Fruit fly (Drosophila melanogaster) whole organism, embryonic: Measurements from ENCODE around the gene CG16904.

Experiments used
- Bdp1 ChIP-seq: fragments of 200-800 bp; sonication (Bioruptor generic); optimal IDR thresholded peaks from 3 replicates; lab custom pipeline; 2016; ENCODE audit warnings: missing biosample characterization, missing genetic modification characterization
- CG14014 ChIP-seq: fragments of 200-800 bp; sonication (Bioruptor generic); IDR thresholded peaks from 2 replicates; pipeline ENCODE4 v1.3.6; 2022; ENCODE audit warnings: missing biosample characterization, missing genetic modification characterization
- CG14667 ChIP-seq: fragments of 200-800 bp; sonication (Bioruptor generic); IDR thresholded peaks from 2 replicates; pipeline ENCODE4 v1.3.6; 2022; ENCODE audit warnings: missing biosample characterization, missing genetic modification characterization
- CG15514 ChIP-seq: fragments of 200-800 bp; sonication (Bioruptor generic); optimal IDR thresholded peaks from 3 replicates; lab custom pipeline; 2017; ENCODE audit warnings: missing biosample characterization, missing genetic modification characterization, mild to moderate bottlenecking, moderate library complexity, missing genetic modification reagents
- CG16779 ChIP-seq: fragments of 200-800 bp; sonication (Bioruptor generic); IDR thresholded peaks from 2 replicates; pipeline ENCODE4 v1.3.6; 2022; ENCODE audit warnings: missing biosample characterization, missing genetic modification characterization
- CG16813 ChIP-seq: fragments of 200-800 bp; sonication (Bioruptor generic); IDR thresholded peaks from 3 replicates; pipeline ENCODE4 v1.3.6; 2022; ENCODE audit warnings: missing biosample characterization, missing genetic modification characterization; ENCODE audit not compliant: partially characterized antibody
- CG16815 ChIP-seq: fragments of 200-800 bp; sonication (Bioruptor generic); optimal IDR thresholded peaks from 3 replicates; lab custom pipeline; 2017; ENCODE audit warnings: missing biosample characterization, mild to moderate bottlenecking, missing genetic modification characterization
- CG17328 ChIP-seq: fragments of 200-800 bp; sonication (Bioruptor generic); IDR thresholded peaks from 2 replicates; pipeline ENCODE4 v1.3.6; 2022; ENCODE audit warnings: missing biosample characterization, missing genetic modification characterization
- CG17359 ChIP-seq: fragments of 200-800 bp; sonication (Bioruptor generic); optimal IDR thresholded peaks from 3 replicates; lab custom pipeline; 2018; ENCODE audit warnings: missing biosample characterization, mild to moderate bottlenecking, missing genetic modification characterization, moderate library complexity
- CG17802 ChIP-seq: fragments of 200-800 bp; sonication (Bioruptor generic); optimal IDR thresholded peaks from 2 replicates; lab custom pipeline; 2018; ENCODE audit warnings: missing biosample characterization, mild to moderate bottlenecking, missing genetic modification characterization, moderate library complexity
- CG2712 ChIP-seq: fragments of 200-800 bp; optimal IDR thresholded peaks from 3 replicates; lab custom pipeline; 2019; ENCODE audit warnings: missing biosample characterization, mild to moderate bottlenecking, missing genetic modification characterization, moderate library complexity
- CG30431 ChIP-seq: fragments of 200-800 bp; sonication (Bioruptor generic); optimal IDR thresholded peaks from 2 replicates; lab custom pipeline; 2017; ENCODE audit warnings: missing biosample characterization, missing genetic modification characterization
- CG3163 ChIP-seq: fragments of 200-800 bp; sonication (Bioruptor generic); optimal IDR thresholded peaks from 3 replicates; lab custom pipeline; 2016; ENCODE audit warnings: missing biosample characterization, missing genetic modification characterization
- CG3838 ChIP-seq: fragments of 200-800 bp; sonication (Bioruptor generic); optimal IDR thresholded peaks from 3 replicates; lab custom pipeline; 2016; ENCODE audit warnings: missing biosample characterization, missing genetic modification characterization
- CG4424 ChIP-seq: fragments of 200-800 bp; sonication (Bioruptor generic); optimal IDR thresholded peaks from 3 replicates; lab custom pipeline; 2016; ENCODE audit warnings: missing biosample characterization, missing genetic modification characterization
- CG4617 ChIP-seq: fragments of 200-800 bp; sonication (Bioruptor generic); optimal IDR thresholded peaks from 3 replicates; lab custom pipeline; 2016; ENCODE audit warnings: missing biosample characterization, missing genetic modification characterization, borderline replicate concordance
- CG6254 ChIP-seq: fragments of 200-800 bp; sonication (Bioruptor generic); optimal IDR thresholded peaks from 3 replicates; lab custom pipeline; 2017; ENCODE audit warnings: mild to moderate bottlenecking, missing biosample characterization, missing genetic modification reagents, missing genetic modification characterization
- CG6654 ChIP-seq: fragments of 200-800 bp; sonication (Bioruptor generic); optimal IDR thresholded peaks from 2 replicates; lab custom pipeline; 2017; ENCODE audit warnings: missing biosample characterization, mild to moderate bottlenecking, missing genetic modification characterization
- CG6689 ChIP-seq: fragments of 200-800 bp; sonication (Bioruptor generic); IDR thresholded peaks from 2 replicates; pipeline ENCODE4 v1.3.6; 2022; ENCODE audit warnings: missing biosample characterization, missing genetic modification characterization
- CG6854 ChIP-seq: fragments of 200-800 bp; sonication (Bioruptor generic); optimal IDR thresholded peaks from 3 replicates; lab custom pipeline; 2017; ENCODE audit warnings: missing biosample characterization, mild to moderate bottlenecking, missing genetic modification characterization
- CG9215 ChIP-seq: fragments of 200-800 bp; sonication (Bioruptor generic); IDR thresholded peaks from 2 replicates; pipeline ENCODE4 v1.3.6; 2022; ENCODE audit warnings: missing biosample characterization, missing genetic modification characterization
- CG9609 ChIP-seq: fragments of 200-800 bp; sonication (Bioruptor generic); optimal IDR thresholded peaks from 3 replicates; lab custom pipeline; 2016; ENCODE audit warnings: missing biosample characterization, missing genetic modification characterization
- Chrac-16 ChIP-seq: fragments of 200-800 bp; sonication (Bioruptor generic); optimal IDR thresholded peaks from 3 replicates; lab custom pipeline; 2016; ENCODE audit warnings: missing biosample characterization, missing genetic modification characterization
- Dad ChIP-seq: fragments of 200-800 bp; sonication (Bioruptor generic); optimal IDR thresholded peaks from 3 replicates; lab custom pipeline; 2016; ENCODE audit warnings: missing biosample characterization, missing genetic modification characterization
- Dll ChIP-seq: fragments of 200-800 bp; sonication (Bioruptor generic); IDR thresholded peaks from 4 replicates; pipeline ENCODE4 v1.3.6; 2022; ENCODE audit warnings: missing biosample characterization, missing genetic modification characterization; ENCODE audit not compliant: partially characterized antibody
- Hand ChIP-seq: fragments of 200-800 bp; sonication (Bioruptor generic); optimal IDR thresholded peaks from 2 replicates; lab custom pipeline; 2017; ENCODE audit warnings: mild to moderate bottlenecking, missing biosample characterization, missing genetic modification reagents, missing genetic modification characterization
- Hmx ChIP-seq: fragments of 200-800 bp; sonication (Bioruptor generic); optimal IDR thresholded peaks from 2 replicates; lab custom pipeline; 2016; ENCODE audit warnings: missing biosample characterization, missing genetic modification characterization
- Hr39 ChIP-seq: fragments of >200 bp; optimal IDR thresholded peaks from 2 replicates; lab custom pipeline; 2017
- NC2β ChIP-seq: fragments of 200-800 bp; sonication (Bioruptor generic); optimal IDR thresholded peaks from 2 replicates; lab custom pipeline; 2016; ENCODE audit warnings: missing biosample characterization, missing genetic modification characterization
- Oaz ChIP-seq: fragments of 200-800 bp; sonication (Bioruptor generic); IDR thresholded peaks from 2 replicates; pipeline ENCODE4 v1.3.6; 2022; ENCODE audit warnings: missing biosample characterization, missing genetic modification characterization
- Ravus ChIP-seq: fragments of 200-800 bp; sonication (Bioruptor generic); IDR thresholded peaks from 2 replicates; pipeline ENCODE4 v1.3.6; 2022; ENCODE audit warnings: missing biosample characterization, missing genetic modification characterization
- Xbp1 ChIP-seq: fragments of 200-800 bp; sonication (Bioruptor generic); optimal IDR thresholded peaks from 3 replicates; lab custom pipeline; 2016; ENCODE audit warnings: missing biosample characterization, mild to moderate bottlenecking, missing genetic modification characterization
- az2 ChIP-seq: fragments of 200-800 bp; sonication (Bioruptor generic); optimal IDR thresholded peaks from 3 replicates; lab custom pipeline; 2016; ENCODE audit warnings: missing biosample characterization, missing genetic modification characterization
- cato ChIP-seq: fragments of 200-800 bp; sonication (Bioruptor generic); optimal IDR thresholded peaks from 2 replicates; lab custom pipeline; 2016; ENCODE audit warnings: missing biosample characterization, missing genetic modification characterization, borderline replicate concordance
- chn ChIP-seq: fragments of 200-800 bp; sonication (Bioruptor generic); optimal IDR thresholded peaks from 2 replicates; lab custom pipeline; 2016; ENCODE audit warnings: missing biosample characterization, missing genetic modification characterization
- ci ChIP-seq: fragments of 200-800 bp; sonication (Bioruptor generic); IDR thresholded peaks from 3 replicates; pipeline ENCODE4 v1.3.6; 2022; ENCODE audit warnings: missing biosample characterization, missing genetic modification characterization
- croc ChIP-seq: fragments of 200-800 bp; sonication (Bioruptor generic); conservative IDR thresholded peaks from 3 replicates; pipeline ENCODE4 v1.3.6; 2022; ENCODE audit warnings: missing biosample characterization, missing genetic modification characterization
- dm ChIP-seq: fragments of 200-800 bp; sonication (Bioruptor generic); optimal IDR thresholded peaks from 3 replicates; lab custom pipeline; 2016; ENCODE audit warnings: missing biosample characterization, missing genetic modification characterization
- fd102C ChIP-seq: fragments of 200-800 bp; sonication (Bioruptor generic); optimal IDR thresholded peaks from 2 replicates; lab custom pipeline; 2018; ENCODE audit warnings: missing biosample characterization, mild to moderate bottlenecking, missing genetic modification characterization, moderate library complexity
- gsb ChIP-seq: fragments of 200-800 bp; sonication (Bioruptor generic); IDR thresholded peaks from 2 replicates; pipeline ENCODE4 v1.3.6; 2022; ENCODE audit warnings: missing biosample characterization, missing genetic modification characterization
- ind ChIP-seq: fragments of 200-800 bp; sonication (Bioruptor generic); optimal IDR thresholded peaks from 3 replicates; lab custom pipeline; 2016; ENCODE audit warnings: missing biosample characterization, missing genetic modification characterization
- lmd ChIP-seq: fragments of 200-800 bp; sonication (Bioruptor generic); IDR thresholded peaks from 2 replicates; pipeline ENCODE4 v1.3.6; 2022; ENCODE audit warnings: missing biosample characterization, missing genetic modification characterization
- pan ChIP-seq, 4 experiments: fragments of >200 bp in 3 of 4; fragments of 200-800 bp in 1 of 4; sonication (Bioruptor generic) in 1 of 4; optimal IDR thresholded peaks in 3 of 4; IDR thresholded peaks in 1 of 4; 2 replicates each; pipeline versions ENCODE4 v1.3.6 to Lab custom; 2017 to 2022; ENCODE audit warnings: missing biosample characterization in 2 of 4, missing genetic modification characterization in 2 of 4, mixed read lengths in 1 of 4
- sd ChIP-seq: fragments of 200-800 bp; sonication (Bioruptor generic); optimal IDR thresholded peaks from 3 replicates; lab custom pipeline; 2018; ENCODE audit warnings: missing biosample characterization, mild to moderate bottlenecking, missing genetic modification characterization, moderate library complexity
- shn ChIP-seq: fragments of 200-800 bp; sonication (Bioruptor generic); optimal IDR thresholded peaks from 3 replicates; lab custom pipeline; 2016; ENCODE audit warnings: missing biosample characterization, missing genetic modification characterization
- slou ChIP-seq: fragments of 200-800 bp; sonication (Bioruptor generic); optimal IDR thresholded peaks from 3 replicates; lab custom pipeline; 2016; ENCODE audit warnings: missing biosample characterization, missing genetic modification characterization
- trem ChIP-seq: fragments of 200-800 bp; optimal IDR thresholded peaks from 3 replicates; lab custom pipeline; 2019; ENCODE audit warnings: missing biosample characterization, mild to moderate bottlenecking, missing genetic modification characterization, moderate library complexity
- trh ChIP-seq: fragments of 200-800 bp; sonication (Bioruptor generic); optimal IDR thresholded peaks from 2 replicates; lab custom pipeline; 2016; ENCODE audit warnings: missing biosample characterization, missing genetic modification characterization
- ttk ChIP-seq: fragments of 200-800 bp; sonication (Bioruptor generic); IDR thresholded peaks from 2 replicates; pipeline ENCODE4 v2.1.2; 2022; ENCODE audit warnings: missing biosample characterization, missing genetic modification characterization
- usp ChIP-seq: fragments of >200 bp; optimal IDR thresholded peaks from 2 replicates; lab custom pipeline; 2017; ENCODE audit warnings: missing biosample characterization, missing genetic modification characterization
- vfl ChIP-seq: fragments of 200-800 bp; sonication (Bioruptor generic); optimal IDR thresholded peaks from 2 replicates; lab custom pipeline; 2016; ENCODE audit warnings: missing biosample characterization, missing genetic modification characterization

CG16904 gene

DNA sequence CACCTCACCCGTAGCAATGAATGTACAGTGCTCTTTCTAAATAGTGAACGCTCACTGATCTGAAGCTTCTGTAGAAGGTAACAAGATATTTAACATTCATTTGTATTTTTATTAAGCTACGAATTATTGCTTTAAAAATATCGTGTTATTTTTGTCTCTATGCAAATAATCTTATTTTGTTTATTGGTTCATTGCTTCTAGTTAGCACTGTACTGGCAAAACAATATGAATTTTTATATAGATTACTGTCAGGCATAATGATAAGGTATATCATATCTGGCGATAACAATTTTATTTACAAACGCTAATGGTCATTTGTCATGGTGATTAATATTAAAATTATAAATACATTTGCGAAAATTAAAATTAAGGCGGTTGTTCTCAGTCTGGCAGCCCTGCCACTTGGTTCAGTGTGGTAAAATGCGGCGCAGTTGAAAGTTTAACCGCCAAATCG is 45.2 kb downstream of the CG16904 start, which contains the start of gene CG9471 (continued):
- TF ChIP-seq Xbp1 (GFP tag; lab: Kevin White, UChicago), result peak; percentile 95
- TF ChIP-seq CG6689 (GFP tag; lab: Robert Waterston, UW), result peak; percentile 94
- TF ChIP-seq CG4617, result peak; percentile 81
- peak; percentile 90 for TF ChIP-seq chn
- TF ChIP-seq usp (GFP tag; lab: Kevin White, UChicago), result no peak
- peak; percentile 68 for TF ChIP-seq dm (GFP tag; lab: Kevin White, UChicago)
- peak; percentile 87 for TF ChIP-seq CG15514 (GFP tag; lab: Kevin White, UChicago)
- peak; percentile 87 for TF ChIP-seq CG16815
- peak; percentile 76 for TF ChIP-seq Ravus (GFP tag; lab: Robert Waterston, UW)
- peak; percentile 72 for TF ChIP-seq CG6254
- peak; percentile 93 for TF ChIP-seq ind (GFP tag; lab: Kevin White, UChicago)
- TF ChIP-seq Hand (GFP tag; lab: Kevin White, UChicago), result peak; percentile 93
- peak; percentile 87 for TF ChIP-seq ttk
- peak; percentile 93 for TF ChIP-seq az2 (GFP tag; lab: Kevin White, UChicago)
- TF ChIP-seq CG30431 (GFP tag; lab: Kevin White, UChicago), result peak; percentile 72
- peak; percentile 93 for TF ChIP-seq CG14014
- no peak for TF ChIP-seq pan (optimal IDR thresholded peaks at IDR 0.05; lab: Kevin White, UChicago)
- TF ChIP-seq pan (GFP tag; optimal IDR thresholded peaks at IDR 0.05 in 1 of 2, IDR thresholded peaks at IDR 0.05 in 1 of 2), result peak in 1 of 2 experiments; percentile 95
- peak; percentile 91 for TF ChIP-seq slou
- TF ChIP-seq CG9215 (GFP tag; lab: Robert Waterston, UW), result peak; percentile 87
- peak; percentile 91 for TF ChIP-seq CG4424 (GFP tag; lab: Kevin White, UChicago)
- peak; percentile 50 for TF ChIP-seq CG17802 (tag; lab: Kevin White, UChicago)
- TF ChIP-seq CG6854, result peak; percentile 85
- TF ChIP-seq CG16813, result 0 out of 3 replicates have a peak, but pooled peaks have one; percentile 24
- TF ChIP-seq CG16779 (GFP tag; lab: Robert Waterston, UW), result peak; percentile 90
- TF ChIP-seq Hmx (GFP tag; lab: Kevin White, UChicago), result peak; percentile 88
- TF ChIP-seq fd102C, result peak; percentile 57
- peak; percentile 79 for TF ChIP-seq shn (GFP tag; lab: Kevin White, UChicago)
- peak; percentile 90 for TF ChIP-seq sd (tag; lab: Kevin White, UChicago)
- peak; percentile 89 for TF ChIP-seq CG14667 (GFP tag; lab: Robert Waterston, UW)
- TF ChIP-seq CG3163 (GFP tag; lab: Kevin White, UChicago), result peak; percentile 57
- TF ChIP-seq Oaz (GFP tag; lab: Robert Waterston, UW), result peak; percentile 80
- peak; percentile 69 for TF ChIP-seq trh
- TF ChIP-seq gsb (GFP tag; lab: Robert Waterston, UW), result peak; percentile 80
- peak; percentile 94 for TF ChIP-seq ci (GFP tag; lab: Robert Waterston, UW)
- peak; percentile 92 for TF ChIP-seq Chrac-16 (GFP tag; lab: Kevin White, UChicago)
- peak; percentile 78 for TF ChIP-seq Bdp1
- peak; percentile 78 for TF ChIP-seq CG6654 (GFP tag; lab: Kevin White, UChicago)
- TF ChIP-seq Dad (GFP tag; lab: Kevin White, UChicago), result peak; percentile 75
- peak; percentile 90 for TF ChIP-seq trem (tag; lab: Kevin White, UChicago)
- TF ChIP-seq CG3838 (GFP tag; lab: Kevin White, UChicago), result peak; percentile 56
- TF ChIP-seq CG17328, result peak; percentile 91
- peak; percentile 92 for TF ChIP-seq lmd
- peak; percentile 92 for TF ChIP-seq CG2712 (tag; lab: Kevin White, UChicago)
- TF ChIP-seq Dll (GFP tag; lab: Robert Waterston, UW), result no peak
- TF ChIP-seq Hr39 (lab: Kevin White, UChicago), result no peak
- TF ChIP-seq cato (GFP tag; lab: Kevin White, UChicago), result peak; percentile 83
- peak; percentile 92 for TF ChIP-seq CG17359 (tag; lab: Kevin White, UChicago)
- peak; percentile 89 for TF ChIP-seq NC2β
- TF ChIP-seq croc (GFP tag; lab: Robert Waterston, UW), result peak; percentile 80
- peak; percentile 82 for TF ChIP-seq vfl (GFP tag; lab: Kevin White, UChicago)
- peak; percentile 84 for TF ChIP-seq CG9609 (GFP tag; lab: Kevin White, UChicago)
